Worm (Caenorhabditis elegans): ENCODE measurements around the gene B0393.5.

DNA sequence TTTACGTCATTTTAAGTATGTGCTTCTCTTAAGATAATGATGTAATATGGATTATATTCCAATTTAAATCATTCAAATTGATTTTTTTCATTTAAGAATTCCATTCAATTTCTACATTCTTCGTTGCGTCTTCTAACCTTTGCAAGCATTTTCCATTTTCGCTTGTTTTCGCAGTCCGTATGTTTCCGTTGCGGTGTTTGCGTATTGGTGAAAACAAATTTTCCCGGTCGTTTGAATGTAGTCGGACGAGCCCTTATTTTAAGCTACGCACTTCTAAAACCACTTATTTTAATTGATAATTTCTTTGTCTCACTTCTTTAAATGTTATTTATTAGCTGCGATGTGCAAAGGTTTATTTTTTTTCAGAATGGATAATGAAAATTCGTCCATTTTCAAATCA, 20.1 kb downstream of the B0393.5 start, which contains the start of gene mel-28:
- TF ChIP-seq tbx-2 (tag; optimal IDR thresholded peaks at IDR 0.05) (no peak), snu-23 (GFP tag; optimal IDR thresholded peaks at IDR 0.05) (no peak), vab-15 (tag; optimal IDR thresholded peaks at IDR 0.05) (no peak), ztf-11 (tag; optimal IDR thresholded peaks at IDR 0.05) (no peak), nhr-12 (tag; optimal IDR thresholded peaks at IDR 0.05) (no peak), skn-1 (tag; optimal IDR thresholded peaks at IDR 0.05) (no peak), nhr-77 (tag; optimal IDR thresholded peaks at IDR 0.05) (no peak), ceh-82 (tag; optimal IDR thresholded peaks at IDR 0.05) (no peak), nhr-85 (tag) (no peak)

Measured in whole organism, L1 larva.